Worm (Caenorhabditis elegans) whole organism, late embryonic: ENCODE measurements around the gene rnh-2.

Experiments
- F13H6.1 ChIP-seq: sonication (generic microtip); optimal IDR thresholded peaks from 2 replicates; lab custom pipeline; 2016; ENCODE audit warnings: missing genetic modification characterization, missing compliant biosample characterization
- K09A11.1 ChIP-seq: sonication (generic microtip); optimal IDR thresholded peaks from 2 replicates; lab custom pipeline; 2017; ENCODE audit warnings: antibody characterized with exemption, mild to moderate bottlenecking, missing genetic modification characterization, missing compliant biosample characterization; ENCODE audit not compliant: insufficient read depth
- T23F11.4 ChIP-seq: fragments of 200-800 bp; sonication (Bioruptor generic); optimal IDR thresholded peaks from 2 replicates; lab custom pipeline; 2018; ENCODE audit warnings: mild to moderate bottlenecking, missing genetic modification characterization, missing compliant biosample characterization
- ahr-1 ChIP-seq: sonication (generic microtip); optimal IDR thresholded peaks from 2 replicates; lab custom pipeline; 2016; ENCODE audit warnings: missing genetic modification characterization, missing compliant biosample characterization
- ama-1 ChIP-seq: fragments of 150-350 bp; optimal IDR thresholded peaks from 2 replicates; lab custom pipeline; 2014
- ceh-18 ChIP-seq: sonication (generic microtip); optimal IDR thresholded peaks from 2 replicates; lab custom pipeline; 2016; ENCODE audit warnings: missing genetic modification characterization, missing compliant biosample characterization
- ceh-19 ChIP-seq: fragments of 200-800 bp; sonication (Bioruptor generic); optimal IDR thresholded peaks from 2 replicates; lab custom pipeline; 2018; ENCODE audit warnings: mild to moderate bottlenecking, missing genetic modification characterization, missing compliant biosample characterization
- ceh-30 ChIP-seq: fragments of 150-350 bp; optimal IDR thresholded peaks from 2 replicates; lab custom pipeline; 2014; ENCODE audit warnings: missing biosample characterization, missing genetic modification characterization
- ceh-31 ChIP-seq: sonication (generic microtip); optimal IDR thresholded peaks from 2 replicates; lab custom pipeline; 2016; ENCODE audit warnings: missing genetic modification characterization, missing compliant biosample characterization
- ceh-48 ChIP-seq: sonication (generic microtip); optimal IDR thresholded peaks from 2 replicates; lab custom pipeline; 2016; ENCODE audit warnings: missing genetic modification characterization, inconsistent platforms, missing compliant biosample characterization
- che-1 ChIP-seq: sonication (generic microtip); optimal IDR thresholded peaks from 2 replicates; lab custom pipeline; 2016; ENCODE audit warnings: mild to moderate bottlenecking, missing genetic modification characterization, missing compliant biosample characterization
- dve-1 ChIP-seq: sonication (generic microtip); optimal IDR thresholded peaks from 2 replicates; lab custom pipeline; 2017; ENCODE audit warnings: antibody characterized with exemption, mild to moderate bottlenecking, missing genetic modification characterization, missing compliant biosample characterization
- elt-2 ChIP-seq: sonication (generic microtip); optimal IDR thresholded peaks from 2 replicates; lab custom pipeline; 2016; ENCODE audit warnings: missing genetic modification reagents, missing genetic modification characterization, missing compliant biosample characterization
- eyg-1 ChIP-seq: sonication (generic microtip); optimal IDR thresholded peaks from 2 replicates; lab custom pipeline; 2016; ENCODE audit warnings: missing genotype, missing genetic modification characterization, missing compliant biosample characterization
- fax-1 ChIP-seq: sonication (generic microtip); optimal IDR thresholded peaks from 2 replicates; lab custom pipeline; 2016; ENCODE audit warnings: missing genotype, missing genetic modification characterization, missing compliant biosample characterization
- fkh-10 ChIP-seq: fragments of 150-350 bp; optimal IDR thresholded peaks from 2 replicates; lab custom pipeline; 2014; ENCODE audit warnings: missing biosample characterization, missing genetic modification reagents, missing genetic modification characterization
- fkh-6 ChIP-seq: sonication (generic microtip); optimal IDR thresholded peaks from 2 replicates; lab custom pipeline; 2016; ENCODE audit warnings: missing genetic modification characterization, missing compliant biosample characterization
- hlh-13 ChIP-seq: fragments of 200-800 bp; sonication (Bioruptor generic); optimal IDR thresholded peaks from 2 replicates; lab custom pipeline; 2018; ENCODE audit warnings: mild to moderate bottlenecking, missing genetic modification characterization, missing compliant biosample characterization
- hlh-8 ChIP-seq: sonication (generic microtip); optimal IDR thresholded peaks from 2 replicates; lab custom pipeline; 2016; ENCODE audit warnings: missing genotype, missing genetic modification characterization, missing compliant biosample characterization
- lim-6 ChIP-seq: sonication (generic microtip); optimal IDR thresholded peaks from 2 replicates; lab custom pipeline; 2016; ENCODE audit warnings: missing genetic modification characterization, missing compliant biosample characterization
- lin-11 ChIP-seq: fragments of 200-800 bp; sonication (Bioruptor generic); optimal IDR thresholded peaks from 2 replicates; lab custom pipeline; 2018; ENCODE audit warnings: mild to moderate bottlenecking, missing genetic modification characterization, missing compliant biosample characterization
- madf-2 ChIP-seq: sonication (generic microtip); optimal IDR thresholded peaks from 2 replicates; lab custom pipeline; 2017; ENCODE audit warnings: missing genetic modification characterization, missing compliant biosample characterization
- mec-3 ChIP-seq: sonication (generic microtip); optimal IDR thresholded peaks from 2 replicates; lab custom pipeline; 2016; ENCODE audit warnings: borderline replicate concordance, missing genetic modification characterization, missing compliant biosample characterization
- odd-2 ChIP-seq: sonication (generic microtip); optimal IDR thresholded peaks from 2 replicates; lab custom pipeline; 2017; ENCODE audit warnings: antibody characterized with exemption, mild to moderate bottlenecking, missing genetic modification characterization, missing compliant biosample characterization
- pha-2 ChIP-seq: sonication (generic microtip); optimal IDR thresholded peaks from 2 replicates; lab custom pipeline; 2017; ENCODE audit warnings: mild to moderate bottlenecking, missing genetic modification characterization, missing compliant biosample characterization
- pha-4 ChIP-seq: fragments of 150-350 bp; optimal IDR thresholded peaks from 2 replicates; lab custom pipeline; 2018; ENCODE audit warnings: missing biosample characterization, missing genetic modification reagents, missing genetic modification characterization
- pros-1 ChIP-seq: fragments of 150-350 bp; optimal IDR thresholded peaks from 2 replicates; lab custom pipeline; 2014; ENCODE audit warnings: missing biosample characterization, missing genetic modification reagents, missing genetic modification characterization
- ref-2 ChIP-seq: sonication (generic microtip); optimal IDR thresholded peaks from 2 replicates; lab custom pipeline; 2016; ENCODE audit warnings: missing genetic modification characterization, missing compliant biosample characterization
- rnt-1 ChIP-seq: sonication (generic microtip); optimal IDR thresholded peaks from 2 replicates; lab custom pipeline; 2016; ENCODE audit warnings: missing genetic modification characterization, missing compliant biosample characterization
- sdc-2 ChIP-seq: sonication (generic microtip); optimal IDR thresholded peaks from 2 replicates; lab custom pipeline; 2016; ENCODE audit warnings: missing genotype, missing genetic modification characterization, missing compliant biosample characterization
- sox-2 ChIP-seq: fragments of 200-800 bp; sonication (Bioruptor generic); IDR thresholded peaks from 2 replicates; pipeline ENCODE4 v1.3.6; 2022; ENCODE audit warnings: missing genetic modification reagents, missing genetic modification characterization, missing compliant biosample characterization
- sox-4 ChIP-seq: sonication (generic microtip); optimal IDR thresholded peaks from 2 replicates; lab custom pipeline; 2017; ENCODE audit warnings: mild to moderate bottlenecking, missing genetic modification characterization, inconsistent platforms, missing compliant biosample characterization
- tbx-7 ChIP-seq: sonication (generic microtip); optimal IDR thresholded peaks from 2 replicates; lab custom pipeline; 2016; ENCODE audit warnings: missing genotype, missing genetic modification characterization, missing compliant biosample characterization
- ttx-3 ChIP-seq: sonication (generic microtip); optimal IDR thresholded peaks from 2 replicates; lab custom pipeline; 2016; ENCODE audit warnings: missing genetic modification reagents, missing genetic modification characterization, missing compliant biosample characterization
- unc-3 ChIP-seq, 2 experiments: fragments of 200-800 bp in 1 of 2; sonication (Bioruptor generic) in 1 of 2; sonication (generic microtip) in 1 of 2; conservative IDR thresholded peaks in 1 of 2; optimal IDR thresholded peaks in 1 of 2; 2 replicates each; pipeline versions ENCODE4 v1.3.6 to Lab custom; 2016 to 2022; ENCODE audit warnings: missing compliant biosample characterization in 2 of 2, missing genetic modification characterization in 2 of 2, missing genetic modification reagents in 1 of 2
- unc-42 ChIP-seq: sonication (generic microtip); optimal IDR thresholded peaks from 2 replicates; lab custom pipeline; 2016; ENCODE audit warnings: missing genotype, missing genetic modification characterization, missing compliant biosample characterization
- unc-55 ChIP-seq: sonication (generic microtip); optimal IDR thresholded peaks from 2 replicates; lab custom pipeline; 2017; ENCODE audit warnings: missing biosample characterization, missing genetic modification reagents, missing genetic modification characterization
- unc-86 ChIP-seq: sonication (generic microtip); optimal IDR thresholded peaks from 2 replicates; lab custom pipeline; 2016; ENCODE audit warnings: missing genetic modification characterization, missing compliant biosample characterization
- zip-5 ChIP-seq: sonication (generic microtip); optimal IDR thresholded peaks from 2 replicates; lab custom pipeline; 2016; ENCODE audit warnings: missing genetic modification characterization, missing compliant biosample characterization
- ztf-16 ChIP-seq: sonication (generic microtip); optimal IDR thresholded peaks from 2 replicates; lab custom pipeline; 2017; ENCODE audit warnings: missing genetic modification characterization, missing compliant biosample characterization

rnh-2 gene

DNA sequence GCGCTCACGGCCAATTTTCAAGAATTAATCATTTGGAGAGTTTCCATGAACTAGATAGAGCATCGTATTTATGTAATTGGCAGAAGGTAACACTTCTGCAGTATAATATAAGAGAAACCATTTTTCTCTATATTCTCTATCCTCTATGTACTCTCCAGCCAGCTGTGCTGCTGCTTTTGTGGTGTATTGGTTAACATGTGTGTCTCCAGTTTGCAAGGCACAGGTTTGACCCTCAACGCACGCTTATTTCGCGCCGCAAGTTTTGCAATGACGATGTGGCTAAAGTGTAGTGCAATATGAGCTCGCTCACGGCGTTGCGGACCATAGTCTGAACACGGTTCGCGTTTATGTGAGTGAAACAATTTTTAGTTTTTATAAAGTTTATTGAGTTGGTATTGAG lies 30.0 kb downstream of the rnh-2 start (continued):
- no peak for TF ChIP-seq pros-1 (tag; lab: Kevin White, UChicago)
- TF ChIP-seq lim-6 (tag; lab: Kevin White, UChicago): no peak
- peak; percentile 84 for TF ChIP-seq sox-4 (tag; lab: Kevin White, UChicago)
- TF ChIP-seq rnt-1 (tag; lab: Kevin White, UChicago): peak; percentile 79
- peak; percentile 70 for TF ChIP-seq tbx-7
- TF ChIP-seq sox-2 (GFP tag; lab: Robert Waterston, UW): peak; percentile 74
- peak; percentile 75 for TF ChIP-seq ztf-16
- peak; percentile 78 for TF ChIP-seq fkh-6 (tag; lab: Kevin White, UChicago)
- peak; percentile 67 for TF ChIP-seq madf-2 (tag; lab: Kevin White, UChicago)
- TF ChIP-seq ceh-19 (GFP tag; lab: Kevin White, UChicago): peak; percentile 81
- peak; percentile 28 for TF ChIP-seq ceh-30 (tag; lab: Kevin White, UChicago)
- peak; percentile 82 for TF ChIP-seq hlh-13
- peak; percentile 92 for TF ChIP-seq elt-2
- peak; percentile 63 for TF ChIP-seq sdc-2 (tag; lab: Kevin White, UChicago)
- TF ChIP-seq unc-86: peak; percentile 80
- peak; percentile 72 for TF ChIP-seq fax-1 (tag; lab: Kevin White, UChicago)
- peak; percentile 82 for TF ChIP-seq ceh-48 (tag; lab: Kevin White, UChicago)

DNA sequence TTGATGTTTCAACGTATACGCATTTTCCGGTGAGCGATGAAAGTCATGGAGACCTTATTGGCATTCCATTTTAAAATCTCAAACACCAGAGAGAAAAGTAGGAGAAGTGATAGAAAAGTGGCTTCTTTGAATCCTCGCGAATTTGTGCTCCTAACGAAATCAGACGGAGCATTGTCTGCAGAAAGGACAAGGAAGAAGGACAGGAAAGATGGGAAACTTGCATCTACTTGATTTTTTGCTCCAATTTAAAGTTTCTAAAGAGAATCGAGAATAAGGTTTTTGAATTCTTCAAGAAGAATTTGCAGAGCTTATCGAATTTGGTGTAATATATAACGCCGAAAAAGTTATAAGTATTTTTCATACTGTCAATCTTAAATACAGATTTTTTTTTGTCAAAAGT lies 34.1 kb downstream of the rnh-2 start:
- no peak for TF ChIP-seq odd-2 (tag; lab: Kevin White, UChicago)
- TF ChIP-seq ahr-1 (tag; lab: Kevin White, UChicago): no peak
- peak; percentile 81 for TF ChIP-seq unc-42 (tag; lab: Kevin White, UChicago)
- TF ChIP-seq mec-3: no peak

DNA sequence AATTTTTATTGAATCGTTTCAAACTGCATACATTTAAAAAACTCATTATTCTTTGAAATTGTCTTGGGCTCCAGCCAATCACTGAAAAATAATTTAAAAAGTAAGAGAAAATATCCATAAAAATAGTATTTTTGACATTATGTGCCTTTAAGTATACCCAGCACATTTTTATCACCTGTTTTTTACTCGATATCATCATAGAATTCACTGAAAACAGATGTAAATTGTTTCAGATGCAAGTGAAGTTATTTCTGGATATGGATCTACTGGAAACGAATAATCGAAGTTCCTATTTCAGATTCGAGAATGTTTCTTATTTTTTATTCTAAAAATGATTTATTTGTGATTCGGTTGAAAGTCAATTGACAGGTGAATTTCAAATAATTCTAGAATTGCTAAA lies 37.6 kb downstream of the rnh-2 start:
- TF ChIP-seq unc-3 (GFP tag; conservative IDR thresholded peaks at IDR 0.05; lab: Robert Waterston, UW) (no peak), unc-3 (tag; optimal IDR thresholded peaks at IDR 0.05; lab: Kevin White, UChicago) (no peak)

DNA sequence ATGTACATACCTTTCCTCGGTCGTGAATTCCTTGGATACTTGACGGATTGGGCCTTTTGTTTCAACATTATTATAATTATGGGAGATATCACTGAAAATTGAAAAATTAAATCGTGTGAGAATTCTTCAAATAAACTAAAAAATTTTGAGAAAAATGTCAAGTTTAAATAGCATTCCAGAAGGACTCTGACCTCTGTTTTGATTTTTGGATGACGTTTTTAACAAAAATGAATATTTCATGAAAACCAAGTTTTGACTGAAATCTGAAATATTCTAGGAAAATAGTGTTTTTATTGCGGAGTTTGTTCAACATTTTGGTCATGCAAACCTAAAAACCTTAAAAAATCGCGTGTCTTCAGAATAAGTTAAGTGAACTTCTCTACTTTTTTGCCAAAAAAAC lies 39.2 kb downstream of the rnh-2 start, which contains the start of gene glb-27:
TSS of gene glb-27 (minus strand) at position 101 of the 400 bp plus-strand sequence.
- TF ChIP-seq rnt-1 (tag; lab: Kevin White, UChicago): no peak
- no peak for TF ChIP-seq ref-2
- no peak for TF ChIP-seq tbx-7
- no peak for TF ChIP-seq T23F11.4 (GFP tag; lab: Kevin White, UChicago)
- TF ChIP-seq ceh-31 (tag; lab: Kevin White, UChicago): no peak
- no peak for TF ChIP-seq ttx-3 (tag; lab: Kevin White, UChicago)

DNA sequence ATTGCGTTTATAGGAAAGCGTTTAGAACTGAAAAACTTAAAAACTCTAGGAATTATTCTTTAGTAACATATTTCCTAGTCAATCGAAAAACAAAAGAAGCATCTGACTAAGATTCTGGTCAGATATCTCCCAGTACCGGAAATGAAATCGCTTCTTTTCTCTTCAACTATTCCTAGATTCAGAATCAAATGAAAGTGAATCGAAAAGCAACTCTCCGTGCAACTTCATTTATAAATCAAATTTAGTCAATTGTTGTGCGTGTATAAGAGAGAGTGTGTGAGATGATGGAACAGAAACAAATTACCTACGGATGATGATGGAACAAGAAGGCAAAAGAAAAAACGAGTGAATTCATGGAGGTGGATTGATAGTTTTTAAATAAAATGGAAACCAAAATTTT lies 42.2 kb downstream of the rnh-2 start:
- peak; percentile 97 for TF ChIP-seq unc-42 (tag; lab: Kevin White, UChicago)
- peak; percentile 14 for TF ChIP-seq fkh-10 (GFP tag; lab: Kevin White, UChicago)
- TF ChIP-seq lin-11 (tag; lab: Kevin White, UChicago): no peak

DNA sequence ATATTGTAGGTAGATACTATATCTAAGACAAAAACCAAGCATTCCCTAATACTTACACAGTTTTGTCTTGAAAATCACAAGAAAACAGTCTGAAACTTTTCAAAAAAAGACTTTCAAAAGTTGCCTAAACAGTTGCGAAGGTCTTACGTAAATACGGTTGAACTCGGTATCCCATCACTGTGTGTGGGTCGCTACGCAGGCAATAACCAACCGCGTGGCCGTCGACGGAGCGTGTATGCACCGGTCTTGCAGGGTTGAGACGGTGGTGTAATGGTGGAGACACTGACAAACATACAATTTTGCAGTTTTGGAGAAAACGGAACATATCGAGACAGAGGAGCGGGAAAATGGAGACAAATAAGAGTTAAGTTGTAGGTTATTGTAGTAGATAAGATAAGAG lies 44.3 kb downstream of the rnh-2 start, which contains the start of gene iff-2:
TSS of gene iff-2 (minus strand) at position 141 of the 400 bp plus-strand sequence.
- peak; percentile 62 for TF ChIP-seq ceh-19 (GFP tag; lab: Kevin White, UChicago)
- peak; percentile 96 for TF ChIP-seq pros-1 (tag; lab: Kevin White, UChicago)
- TF ChIP-seq sox-4 (tag; lab: Kevin White, UChicago): peak; percentile 50
- TF ChIP-seq odd-2 (tag; lab: Kevin White, UChicago): peak; percentile 41
- peak; percentile 91 for TF ChIP-seq elt-2
- peak; percentile 83 for TF ChIP-seq ztf-16
- no peak for TF ChIP-seq eyg-1 (tag; lab: Kevin White, UChicago)
- TF ChIP-seq ceh-18 (tag; lab: Kevin White, UChicago): peak; percentile 99
- peak; percentile 46 for TF ChIP-seq pha-2 (tag; lab: Kevin White, UChicago)
- no peak for TF ChIP-seq zip-5 (tag; lab: Kevin White, UChicago)
- TF ChIP-seq che-1: no peak
- peak; percentile 80 for TF ChIP-seq K09A11.1
- peak; percentile 93 for TF ChIP-seq unc-42 (tag; lab: Kevin White, UChicago)
- peak; percentile 37 for TF ChIP-seq ttx-3 (tag; lab: Kevin White, UChicago)
- peak; percentile 48 for TF ChIP-seq tbx-7
- peak; percentile 43; the same call in 1 of the 2 replicates for TF ChIP-seq unc-3 (GFP tag; conservative IDR thresholded peaks at IDR 0.05; lab: Robert Waterston, UW)
- TF ChIP-seq unc-3 (tag; optimal IDR thresholded peaks at IDR 0.05; lab: Kevin White, UChicago): peak; percentile 48
- TF ChIP-seq pha-4 (tag; lab: Kevin White, UChicago): no peak
- peak; percentile 98 for TF ChIP-seq dve-1 (tag; lab: Kevin White, UChicago)
- no peak for TF ChIP-seq lim-6 (tag; lab: Kevin White, UChicago)
- peak; percentile 50 for TF ChIP-seq hlh-8 (tag; lab: Kevin White, UChicago)
- peak; percentile 95 for TF ChIP-seq ceh-31 (tag; lab: Kevin White, UChicago)
- TF ChIP-seq unc-55 (GFP tag; lab: Kevin White, UChicago): peak; percentile 86
- no peak for TF ChIP-seq hlh-13
- TF ChIP-seq ahr-1 (tag; lab: Kevin White, UChicago): no peak
- peak; percentile 51 for TF ChIP-seq ama-1
- TF ChIP-seq F13H6.1: peak; percentile 66
